Fruit fly (Drosophila melanogaster) Kc167 (cell line): ENCODE measurements around the gene CG13138.

Experiments
- Myc ChIP-seq: fragments of >200 bp; optimal IDR thresholded peaks from 2 replicates; lab custom pipeline; 2017; ENCODE audit warnings: missing external identifiers
- Sin3A ChIP-seq: fragments of >200 bp; optimal IDR thresholded peaks from 2 replicates; lab custom pipeline; 2018; ENCODE audit warnings: missing external identifiers
- h ChIP-seq: fragments of >200 bp; optimal IDR thresholded peaks from 3 replicates; lab custom pipeline; 2018; ENCODE audit warnings: missing external identifiers
- insv ChIP-seq: fragments of >200 bp; optimal IDR thresholded peaks from 3 replicates; lab custom pipeline; 2018; ENCODE audit warnings: missing external identifiers
- psq ChIP-seq: fragments of >200 bp; optimal IDR thresholded peaks from 2 replicates; lab custom pipeline; 2017; ENCODE audit warnings: missing external identifiers
- ttk ChIP-seq: sonication (Bioruptor generic); optimal IDR thresholded peaks from 2 replicates; lab custom pipeline; 2017; ENCODE audit warnings: missing external identifiers

DNA sequence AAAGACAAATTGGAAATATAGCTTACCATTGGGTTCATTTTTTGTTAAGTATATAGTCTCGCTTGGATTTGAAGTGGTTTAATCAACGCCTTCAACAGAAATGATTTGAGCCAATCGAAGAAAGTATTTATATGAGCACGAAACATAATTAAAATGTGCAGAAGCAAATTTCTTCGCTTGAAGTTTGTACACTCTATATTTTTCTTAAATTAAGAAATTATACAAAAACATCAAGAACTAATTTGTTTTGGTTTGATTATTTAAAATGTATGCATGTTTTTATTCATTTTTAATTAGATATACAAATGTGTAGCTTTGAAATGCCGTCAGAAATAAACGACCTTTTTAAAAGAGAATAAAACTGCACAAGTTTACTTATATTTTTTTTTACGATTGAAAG, at the start of gene CG13138:
- TF ChIP-seq psq (lab: Kevin White, UChicago) (no peak), Sin3A (no peak), h (lab: Kevin White, UChicago) (no peak), ttk (lab: Kevin White, UChicago) (no peak), insv (lab: Kevin White, UChicago) (no peak), Myc (no peak)
